Worm (Caenorhabditis elegans) whole organism, L2 larva: ENCODE measurements around the gene T10B10.4.
A peak's percentile ranks its signal among the peaks of the same experiment; 100 is the strongest.

ENCODE experiments used
- C34F6.9 ChIP-seq: fragments of 150-350 bp; optimal IDR thresholded peaks from 2 replicates; lab custom pipeline; 2014; ENCODE audit warnings: missing biosample characterization, missing genetic modification characterization
- F13H6.1 ChIP-seq: sonication (generic microtip); optimal IDR thresholded peaks from 2 replicates; lab custom pipeline; 2016; ENCODE audit warnings: missing genetic modification characterization, missing compliant biosample characterization
- R02D3.7 ChIP-seq: fragments of 150-350 bp; optimal IDR thresholded peaks from 2 replicates; lab custom pipeline; 2014; ENCODE audit warnings: missing biosample characterization, missing genetic modification characterization
- Y55F3AM.14 ChIP-seq: fragments of 200-800 bp; sonication (Bioruptor generic); optimal IDR thresholded peaks from 2 replicates; lab custom pipeline; 2018; ENCODE audit warnings: mild to moderate bottlenecking, missing genetic modification characterization, missing compliant biosample characterization
- ZK546.5 ChIP-seq: sonication (generic microtip); optimal IDR thresholded peaks from 2 replicates; lab custom pipeline; 2017; ENCODE audit warnings: missing biosample characterization, missing genetic modification characterization
- alr-1 ChIP-seq: fragments of 150-350 bp; optimal IDR thresholded peaks from 2 replicates; lab custom pipeline; 2014; ENCODE audit warnings: missing biosample characterization, missing genetic modification characterization
- aly-2 ChIP-seq: fragments of 150-350 bp; optimal IDR thresholded peaks from 2 replicates; lab custom pipeline; 2014; ENCODE audit warnings: missing biosample characterization, missing genetic modification characterization
- ama-1 ChIP-seq: fragments of 150-350 bp; optimal IDR thresholded peaks from 2 replicates; lab custom pipeline; 2018; ENCODE audit warnings: inconsistent platforms
- blmp-1 ChIP-seq: sonication (generic microtip); optimal IDR thresholded peaks from 2 replicates; lab custom pipeline; 2017; ENCODE audit warnings: missing genetic modification characterization, mild to moderate bottlenecking, missing compliant biosample characterization, antibody characterized with exemption, moderate library complexity; ENCODE audit not compliant: insufficient read depth
- ceh-16 ChIP-seq: fragments of 150-350 bp; optimal IDR thresholded peaks from 2 replicates; lab custom pipeline; 2014; ENCODE audit warnings: missing biosample characterization, missing genetic modification characterization
- ceh-82 ChIP-seq: fragments of 150-350 bp; optimal IDR thresholded peaks from 2 replicates; lab custom pipeline; 2014; ENCODE audit warnings: missing biosample characterization, missing genetic modification characterization
- crh-2 ChIP-seq: sonication (generic microtip); optimal IDR thresholded peaks from 2 replicates; lab custom pipeline; 2017; ENCODE audit warnings: missing biosample characterization, missing genetic modification characterization
- dmd-4 ChIP-seq: sonication (generic microtip); optimal IDR thresholded peaks from 2 replicates; lab custom pipeline; 2017; ENCODE audit warnings: missing biosample characterization, missing genetic modification characterization
- egl-27 ChIP-seq: sonication (generic microtip); optimal IDR thresholded peaks from 3 replicates; lab custom pipeline; 2017; ENCODE audit warnings: missing biosample characterization, missing genetic modification reagents, missing genetic modification characterization
- elt-1 ChIP-seq: fragments of 150-350 bp; optimal IDR thresholded peaks from 2 replicates; lab custom pipeline; 2014; ENCODE audit warnings: missing biosample characterization, missing genetic modification characterization
- elt-3 ChIP-seq: sonication (generic microtip); optimal IDR thresholded peaks from 2 replicates; lab custom pipeline; 2017; ENCODE audit warnings: missing biosample characterization, missing genetic modification characterization
- fos-1 ChIP-seq: fragments of 150-350 bp; optimal IDR thresholded peaks from 2 replicates; lab custom pipeline; 2014; ENCODE audit warnings: missing biosample characterization, missing genetic modification characterization
- gmeb-1 ChIP-seq: fragments of 150-350 bp; optimal IDR thresholded peaks from 2 replicates; lab custom pipeline; 2014; ENCODE audit warnings: missing biosample characterization, missing genetic modification characterization
- lin-11 ChIP-seq: fragments of 150-350 bp; sonication (generic microtip); optimal IDR thresholded peaks from 2 replicates; lab custom pipeline; 2014; ENCODE audit warnings: missing biosample characterization, missing genetic modification characterization, inconsistent platforms, mixed read lengths
- lin-13 ChIP-seq: fragments of 150-350 bp; optimal IDR thresholded peaks from 2 replicates; lab custom pipeline; 2014; ENCODE audit warnings: missing biosample characterization, missing genetic modification reagents, missing genetic modification characterization
- lin-39 ChIP-seq: fragments of 150-350 bp; optimal IDR thresholded peaks from 2 replicates; lab custom pipeline; 2014; ENCODE audit warnings: missing biosample characterization, missing genetic modification reagents, missing genetic modification characterization
- lsy-2 ChIP-seq, 2 experiments: fragments of 150-350 bp in 1 of 2; sonication (generic microtip) in 1 of 2; optimal IDR thresholded peaks; 2 replicates each; lab custom pipeline; 2014 to 2017; ENCODE audit warnings: missing biosample characterization in 2 of 2, missing genetic modification characterization in 2 of 2
- mab-5 ChIP-seq: fragments of 150-350 bp; optimal IDR thresholded peaks from 2 replicates; lab custom pipeline; 2014; ENCODE audit warnings: missing biosample characterization, missing genetic modification characterization
- mbf-1 ChIP-seq: sonication (generic microtip); optimal IDR thresholded peaks from 2 replicates; lab custom pipeline; 2017; ENCODE audit warnings: missing biosample characterization, missing genetic modification characterization
- mdl-1 ChIP-seq, 2 experiments: fragments of 150-350 bp in 1 of 2; sonication (generic microtip) in 1 of 2; optimal IDR thresholded peaks; 2 replicates each; lab custom pipeline; 2017; ENCODE audit warnings: missing biosample characterization in 2 of 2, missing genetic modification characterization in 2 of 2
- nhr-10 ChIP-seq: sonication (generic microtip); optimal IDR thresholded peaks from 2 replicates; lab custom pipeline; 2017; ENCODE audit warnings: missing biosample characterization, missing genetic modification characterization
- nhr-11 ChIP-seq: fragments of 150-350 bp; optimal IDR thresholded peaks from 2 replicates; lab custom pipeline; 2014; ENCODE audit warnings: missing biosample characterization, missing genetic modification characterization
- nhr-12 ChIP-seq: fragments of 150-350 bp; optimal IDR thresholded peaks from 2 replicates; lab custom pipeline; 2014; ENCODE audit warnings: missing biosample characterization, missing genetic modification characterization
- nhr-129 ChIP-seq: fragments of 150-350 bp; optimal IDR thresholded peaks from 2 replicates; lab custom pipeline; 2014; ENCODE audit warnings: missing biosample characterization, missing genetic modification characterization
- nhr-21 ChIP-seq: fragments of 150-350 bp; optimal IDR thresholded peaks from 2 replicates; lab custom pipeline; 2014; ENCODE audit warnings: missing biosample characterization, missing genetic modification characterization
- nhr-23 ChIP-seq: fragments of 150-350 bp; optimal IDR thresholded peaks from 2 replicates; lab custom pipeline; 2014; ENCODE audit warnings: missing biosample characterization, missing genetic modification reagents, missing genetic modification characterization
- nhr-237 ChIP-seq: fragments of 150-350 bp; optimal IDR thresholded peaks from 2 replicates; lab custom pipeline; 2014; ENCODE audit warnings: missing biosample characterization, missing genetic modification characterization
- nhr-25 ChIP-seq: fragments of 150-350 bp; sonication (generic microtip); optimal IDR thresholded peaks from 3 replicates; lab custom pipeline; 2014; ENCODE audit warnings: missing biosample characterization, missing genetic modification characterization
- nhr-6 ChIP-seq: fragments of 150-350 bp; optimal IDR thresholded peaks from 2 replicates; lab custom pipeline; 2014; ENCODE audit warnings: missing biosample characterization, missing genetic modification characterization
- nhr-77 ChIP-seq: fragments of 150-350 bp; optimal IDR thresholded peaks from 2 replicates; lab custom pipeline; 2014; ENCODE audit warnings: missing biosample characterization, missing genetic modification characterization
- peb-1 ChIP-seq: fragments of 150-350 bp; optimal IDR thresholded peaks from 2 replicates; lab custom pipeline; 2014; ENCODE audit warnings: missing biosample characterization, missing genetic modification characterization
- sem-4 ChIP-seq: fragments of 150-350 bp; optimal IDR thresholded peaks from 2 replicates; lab custom pipeline; 2014; ENCODE audit warnings: missing biosample characterization, missing genetic modification reagents, missing genetic modification characterization
- skn-1 ChIP-seq: sonication (generic microtip); optimal IDR thresholded peaks from 2 replicates; lab custom pipeline; 2017; ENCODE audit warnings: missing biosample characterization, missing genetic modification characterization
- sma-3 ChIP-seq: sonication (generic microtip); optimal IDR thresholded peaks from 2 replicates; lab custom pipeline; 2016; ENCODE audit warnings: missing genetic modification reagents, missing genetic modification characterization, missing compliant biosample characterization
- sma-9 ChIP-seq, 2 experiments: fragments of 150-350 bp in 1 of 2; sonication (generic microtip) in 1 of 2; optimal IDR thresholded peaks; 2 replicates each; lab custom pipeline; 2014 to 2016; ENCODE audit warnings: missing genetic modification characterization in 2 of 2, mild to moderate bottlenecking in 1 of 2, missing biosample characterization in 1 of 2, missing compliant biosample characterization in 1 of 2, missing genetic modification reagents in 1 of 2, moderate library complexity in 1 of 2
- snpc-4 ChIP-seq: fragments of 150-350 bp; optimal IDR thresholded peaks from 2 replicates; lab custom pipeline; 2014; ENCODE audit warnings: missing biosample characterization, missing genetic modification characterization
- unc-39 ChIP-seq: fragments of 150-350 bp; optimal IDR thresholded peaks from 2 replicates; lab custom pipeline; 2014; ENCODE audit warnings: missing biosample characterization, missing genetic modification characterization
- unc-55 ChIP-seq: fragments of 150-350 bp; sonication (generic microtip); optimal IDR thresholded peaks from 3 replicates; lab custom pipeline; 2014; ENCODE audit warnings: missing biosample characterization, missing genetic modification reagents, missing genetic modification characterization
- unc-62 ChIP-seq: fragments of 150-350 bp; optimal IDR thresholded peaks from 2 replicates; lab custom pipeline; 2014; ENCODE audit warnings: missing biosample characterization, missing genetic modification reagents, missing genetic modification characterization
- ztf-1 ChIP-seq: fragments of 200-800 bp; sonication (Bioruptor generic); conservative IDR thresholded peaks from 2 replicates; pipeline ENCODE4 v1.3.6; 2022; ENCODE audit warnings: missing genetic modification characterization, missing compliant biosample characterization
- ztf-11 ChIP-seq: sonication (generic microtip); optimal IDR thresholded peaks from 2 replicates; lab custom pipeline; 2017; ENCODE audit warnings: missing biosample characterization, missing genetic modification characterization
- ztf-4 ChIP-seq: fragments of 150-350 bp; optimal IDR thresholded peaks from 2 replicates; lab custom pipeline; 2014; ENCODE audit warnings: missing biosample characterization, missing genetic modification characterization

The T10B10.4 gene

ce11 chrX:15168424-15168823 is 21.5 kb upstream of the T10B10.4 start, which contains the start of gene ocr-3:
TSS of gene ocr-3 (plus strand) at chrX:15168724.
- TF ChIP-seq elt-1 (tag; lab: Kevin White, UChicago) (no peak), nhr-6 (no peak), sma-9 (GFP tag; optimal IDR thresholded peaks at IDR 0.05; lab: Kevin White, UChicago) (no peak), sma-9 (tag; optimal IDR thresholded peaks at IDR 0.05; lab: Kevin White, UChicago) (no peak), ama-1 (lab: Kevin White, UChicago) (no peak), snpc-4 (tag; lab: Kevin White, UChicago) (no peak), mab-5 (no peak), mbf-1 (no peak), R02D3.7 (no peak), ZK546.5 (tag; lab: Kevin White, UChicago) (no peak), fos-1 (no peak), nhr-12 (tag; lab: Kevin White, UChicago) (no peak), dmd-4 (tag; lab: Kevin White, UChicago) (no peak), crh-2 (no peak), ceh-16 (tag; lab: Kevin White, UChicago) (no peak), unc-39 (tag; lab: Kevin White, UChicago) (no peak)

- TF ChIP-seq sma-9 (GFP tag; optimal IDR thresholded peaks at IDR 0.05; lab: Kevin White, UChicago) = peak; percentile 18
- TF ChIP-seq sma-9 (tag; optimal IDR thresholded peaks at IDR 0.05; lab: Kevin White, UChicago) = no peak
- TF ChIP-seq snpc-4 (tag; lab: Kevin White, UChicago) = peak; percentile 86
- TF ChIP-seq nhr-11 (tag; lab: Kevin White, UChicago) = no peak
Measured at ce11 chrX:15170958-15171357, 19.0 kb upstream of the T10B10.4 start.

ce11 chrX:15173303-15173904 is 16.5 kb upstream of the T10B10.4 start, which contains the start of gene ucr-2.2:
TSS of gene ucr-2.2 (plus strand) at chrX:15173904.
- no peak for TF ChIP-seq blmp-1 (tag; lab: Kevin White, UChicago)
- TF ChIP-seq R02D3.7 = no peak
- no peak for TF ChIP-seq ztf-1
- peak; percentile 79 for TF ChIP-seq sma-3
- no peak for TF ChIP-seq lin-39 (tag; lab: Kevin White, UChicago)
- TF ChIP-seq ama-1 (lab: Kevin White, UChicago) = no peak
- peak; percentile 91 for TF ChIP-seq C34F6.9 (tag; lab: Kevin White, UChicago)
- no peak for TF ChIP-seq nhr-12 (tag; lab: Kevin White, UChicago)
- TF ChIP-seq ztf-11 (tag; lab: Kevin White, UChicago) = no peak
- TF ChIP-seq nhr-25 (tag; lab: Kevin White, UChicago) = no peak
- TF ChIP-seq nhr-77 (tag; lab: Kevin White, UChicago) = no peak
- TF ChIP-seq lin-13 = peak; percentile 81
- TF ChIP-seq ZK546.5 (tag; lab: Kevin White, UChicago) = no peak
- TF ChIP-seq unc-55 (GFP tag; lab: Kevin White, UChicago) = peak; percentile 85
- no peak for TF ChIP-seq unc-39 (tag; lab: Kevin White, UChicago)
- peak; percentile 85 for TF ChIP-seq F13H6.1 (tag; lab: Kevin White, UChicago)
- no peak for TF ChIP-seq ceh-82 (tag; lab: Kevin White, UChicago)
- peak; percentile 83 for TF ChIP-seq gmeb-1
- no peak for TF ChIP-seq elt-3
- TF ChIP-seq ceh-16 (tag; lab: Kevin White, UChicago) = no peak
- TF ChIP-seq mdl-1 (tag; optimal IDR thresholded peaks at IDR 0.05; lab: Kevin White, UChicago) = peak in 1 of 2 experiments; percentile 3
- TF ChIP-seq nhr-237 (tag; lab: Kevin White, UChicago) = no peak
- no peak for TF ChIP-seq mbf-1
- peak; percentile 83 for TF ChIP-seq fos-1
- peak; percentile 63 for TF ChIP-seq nhr-21
- peak; percentile 45 for TF ChIP-seq mab-5
- no peak for TF ChIP-seq elt-1 (tag; lab: Kevin White, UChicago)
- peak; percentile 75 for TF ChIP-seq nhr-6
- TF ChIP-seq Y55F3AM.14 (GFP tag; lab: Kevin White, UChicago) = no peak
- TF ChIP-seq crh-2 = peak; percentile 93
- no peak for TF ChIP-seq nhr-11 (tag; lab: Kevin White, UChicago)
- TF ChIP-seq unc-62 (GFP tag; lab: Kevin White, UChicago) = no peak
- no peak for TF ChIP-seq skn-1 (tag; lab: Kevin White, UChicago)
- TF ChIP-seq sem-4 = peak; percentile 86
- TF ChIP-seq alr-1 (tag; lab: Kevin White, UChicago) = no peak
- TF ChIP-seq nhr-129 = peak; percentile 74
- TF ChIP-seq nhr-23 = no peak
- TF ChIP-seq lsy-2 (tag; optimal IDR thresholded peaks at IDR 0.05; lab: Kevin White, UChicago) = peak; percentile 44 to 90
- TF ChIP-seq peb-1 = no peak
- TF ChIP-seq lin-11 (tag; lab: Kevin White, UChicago) = peak; percentile 75
- peak; percentile 57 for TF ChIP-seq egl-27 (tag; lab: Kevin White, UChicago)
- peak; percentile 91 for TF ChIP-seq sma-9 (GFP tag; optimal IDR thresholded peaks at IDR 0.05; lab: Kevin White, UChicago)
- TF ChIP-seq sma-9 (tag; optimal IDR thresholded peaks at IDR 0.05; lab: Kevin White, UChicago) = no peak
- peak; percentile 35 for TF ChIP-seq ztf-4 (tag; lab: Kevin White, UChicago)
- no peak for TF ChIP-seq aly-2 (tag; lab: Kevin White, UChicago)
- no peak for TF ChIP-seq dmd-4 (tag; lab: Kevin White, UChicago)
- TF ChIP-seq nhr-10 (tag; lab: Kevin White, UChicago) = no peak
